Worm (Caenorhabditis elegans): Measurements from ENCODE around the gene grd-1.

Gene grd-1

DNA sequence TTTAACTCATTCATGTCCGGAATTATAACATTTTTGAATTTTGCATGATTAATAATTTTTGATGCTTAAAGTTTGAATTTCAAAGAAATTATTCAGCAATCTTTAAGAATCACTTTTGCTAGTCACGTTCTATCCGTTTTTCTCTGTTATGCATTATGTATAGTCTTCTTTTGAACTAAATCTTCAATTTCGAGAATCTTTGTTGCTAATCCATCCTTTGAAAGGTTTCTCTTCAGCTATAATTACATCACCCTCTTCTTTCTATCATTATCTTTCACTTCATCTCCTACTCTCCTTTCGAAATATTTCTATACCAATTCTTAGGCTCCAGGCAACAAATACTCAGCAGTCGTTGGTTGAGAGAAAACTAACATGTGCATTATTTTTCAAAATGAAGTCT lies 42.3 kb downstream of the grd-1 start:
- no peak for TF ChIP-seq elt-2 (tag; optimal IDR thresholded peaks at IDR 0.05)
- no peak for TF ChIP-seq egl-27 (tag; optimal IDR thresholded peaks at IDR 0.05)
- TF ChIP-seq unc-86 (tag; optimal IDR thresholded peaks at IDR 0.05) = no peak
- TF ChIP-seq dsc-1 (tag; optimal IDR thresholded peaks at IDR 0.05) = peak; percentile 56
- TF ChIP-seq lin-39 (tag; optimal IDR thresholded peaks at IDR 0.05) = no peak
- TF ChIP-seq pax-3 (tag; optimal IDR thresholded peaks at IDR 0.05) = peak; percentile 34
- TF ChIP-seq rnt-1 (tag; optimal IDR thresholded peaks at IDR 0.05) = no peak
- no peak for TF ChIP-seq unc-98 (GFP tag; IDR thresholded peaks at IDR 0.05)
- TF ChIP-seq fkh-8 (tag; optimal IDR thresholded peaks at IDR 0.05) = peak; percentile 54
- peak; percentile 52 for TF ChIP-seq nhr-11 (tag; optimal IDR thresholded peaks at IDR 0.05)
- TF ChIP-seq lin-15B (tag; optimal IDR thresholded peaks at IDR 0.05) = no peak
- TF ChIP-seq ceh-63 (GFP tag; optimal IDR thresholded peaks at IDR 0.05) = no peak
- no peak for TF ChIP-seq aha-1 (tag; optimal IDR thresholded peaks at IDR 0.05)
- TF ChIP-seq ama-1 (optimal IDR thresholded peaks at IDR 0.05) = no peak
- TF ChIP-seq ces-1 (GFP tag; optimal IDR thresholded peaks at IDR 0.05) = no peak
- no peak for TF ChIP-seq hlh-4 (tag; optimal IDR thresholded peaks at IDR 0.05)
- no peak for TF ChIP-seq unc-130 (tag; optimal IDR thresholded peaks at IDR 0.05)
- TF ChIP-seq nhr-28 (tag; optimal IDR thresholded peaks at IDR 0.05) = no peak
- TF ChIP-seq unc-62 (GFP tag; optimal IDR thresholded peaks at IDR 0.05) = no peak
- TF ChIP-seq ets-5 (GFP tag; IDR thresholded peaks at IDR 0.05) = no peak

DNA sequence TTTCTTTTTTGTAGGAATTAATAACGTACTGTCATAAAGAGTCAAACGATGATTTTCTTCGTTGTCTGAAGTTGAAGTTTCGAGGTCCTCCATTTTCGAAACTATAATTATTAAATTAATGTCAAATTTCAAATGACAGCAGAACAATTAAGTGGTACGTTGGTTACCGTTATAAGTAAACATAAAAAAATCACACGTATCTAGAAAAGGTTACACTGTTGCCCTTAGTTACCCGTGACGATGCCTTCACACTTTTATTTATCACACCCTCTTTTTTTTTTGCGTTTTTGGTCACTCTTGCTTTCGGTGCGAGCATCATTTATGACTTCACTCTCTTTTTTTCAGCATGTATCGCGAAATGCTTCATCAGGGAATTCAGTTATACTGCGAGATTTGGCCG lies 43.5 kb downstream of the grd-1 start, which contains the start of the genes C05C9.3 and C05C9.2:
C05C9.3 (minus strand) TSS at position 101 of the 400 bp plus-strand sequence.
C05C9.2 (plus strand) TSS at position 346 of the 400 bp plus-strand sequence.
- TF ChIP-seq zag-1 (tag; optimal IDR thresholded peaks at IDR 0.05) (no peak), unc-130 (tag; optimal IDR thresholded peaks at IDR 0.05) (no peak), nhr-76 (tag; optimal IDR thresholded peaks at IDR 0.05) (no peak), unc-30 (tag; optimal IDR thresholded peaks at IDR 0.05) (no peak), lsy-2 (tag; optimal IDR thresholded peaks at IDR 0.05) (no peak), dsc-1 (tag; optimal IDR thresholded peaks at IDR 0.05) (no peak), C04F5.9 (tag; optimal IDR thresholded peaks at IDR 0.05) (no peak), nhr-84 (tag; optimal IDR thresholded peaks at IDR 0.05) (no peak), ama-1 (optimal IDR thresholded peaks at IDR 0.05) (no peak), pax-3 (tag; optimal IDR thresholded peaks at IDR 0.05) (no peak), nhr-71 (tag; optimal IDR thresholded peaks at IDR 0.05) (no peak)

DNA sequence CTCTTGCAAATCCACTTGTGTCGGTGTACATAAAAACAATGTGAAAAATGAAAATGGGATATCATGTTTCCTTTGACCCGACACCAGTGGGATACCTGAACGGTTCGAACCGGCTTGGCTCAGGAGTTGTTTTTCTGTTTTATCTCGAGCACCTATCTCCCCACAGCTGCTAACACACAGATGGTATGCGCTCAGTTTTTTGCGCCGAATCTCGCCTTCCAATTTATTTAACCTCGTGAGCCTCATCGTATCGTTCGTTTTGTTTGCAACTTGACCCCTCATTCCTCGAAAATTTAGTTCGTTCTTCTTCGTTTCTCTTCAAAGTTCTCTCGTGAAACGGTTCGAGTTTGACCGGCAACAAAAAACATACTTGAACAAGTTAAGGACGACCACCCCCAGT lies 51.3 kb downstream of the grd-1 start, which contains the start of gene C05C9.1:
C05C9.1 (plus strand) TSS at position 301 of the 400 bp plus-strand sequence.
- no peak for TF ChIP-seq nhr-11 (tag; optimal IDR thresholded peaks at IDR 0.05)
- TF ChIP-seq mab-9 (GFP tag; IDR thresholded peaks at IDR 0.05) = no peak
- no peak for TF ChIP-seq lsy-2 (tag; optimal IDR thresholded peaks at IDR 0.05)
- TF ChIP-seq elt-2 (tag; optimal IDR thresholded peaks at IDR 0.05) = no peak
- TF ChIP-seq alr-1 (tag; optimal IDR thresholded peaks at IDR 0.05; ENCODE audit: borderline replicate concordance) = no peak
- TF ChIP-seq hlh-17 (GFP tag; optimal IDR thresholded peaks at IDR 0.05; ENCODE audit: borderline replicate concordance) = no peak
- TF ChIP-seq efl-1 (optimal IDR thresholded peaks at IDR 0.05) = no peak
- no peak for TF ChIP-seq efl-1 (GFP tag; optimal IDR thresholded peaks at IDR 0.05 in 1 of 2)
- TF ChIP-seq isw-1 (GFP tag; IDR thresholded peaks at IDR 0.05) = no peak

DNA sequence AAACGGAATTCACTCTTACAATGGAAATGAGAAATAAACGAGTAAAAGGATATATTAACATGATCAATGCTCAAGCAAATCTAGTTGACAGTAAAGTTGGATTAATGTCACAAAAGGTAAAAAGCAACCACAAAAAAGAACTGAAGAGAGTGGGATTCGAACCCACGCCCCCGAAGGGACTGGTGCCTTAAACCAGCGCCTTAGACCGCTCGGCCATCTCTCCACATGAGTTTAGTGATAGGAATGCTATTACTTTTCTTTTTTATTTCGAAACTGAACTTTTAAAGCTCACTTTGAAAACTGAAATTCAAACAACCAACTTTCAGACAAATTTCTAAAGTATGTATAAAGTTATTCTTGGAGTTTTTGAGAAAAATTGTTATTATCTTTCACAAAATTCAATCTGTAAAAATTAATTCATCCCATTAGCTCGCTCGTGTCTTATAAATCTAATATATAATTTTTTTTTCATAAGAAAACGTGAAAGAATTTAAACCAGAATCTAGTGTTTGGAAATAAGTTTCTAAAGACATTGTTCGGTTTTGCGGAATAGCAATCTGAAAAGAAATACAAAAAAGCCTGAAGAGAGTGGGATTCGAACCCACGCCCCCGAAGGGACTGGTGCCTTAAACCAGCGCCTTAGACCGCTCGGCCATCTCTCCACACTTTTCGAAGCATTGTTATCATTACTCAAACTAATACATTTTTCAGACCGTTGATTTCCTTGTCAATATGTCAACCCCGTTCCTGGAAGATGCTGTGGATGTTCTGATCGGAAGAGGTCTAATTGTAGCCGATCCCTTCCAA lies 53.7 kb downstream of the grd-1 start:
- no peak for TF ChIP-seq C16A3.4 (tag; optimal IDR thresholded peaks at IDR 0.05)
- no peak for TF ChIP-seq nhr-76 (tag; optimal IDR thresholded peaks at IDR 0.05)
- TF ChIP-seq Y116A8C.19 (tag; optimal IDR thresholded peaks at IDR 0.05; ENCODE audit: borderline replicate concordance) = no peak
- TF ChIP-seq ztf-11 (tag; optimal IDR thresholded peaks at IDR 0.05) = no peak
- no peak for TF ChIP-seq nhr-28 (tag; optimal IDR thresholded peaks at IDR 0.05)
- TF ChIP-seq unc-86 (tag; optimal IDR thresholded peaks at IDR 0.05) = no peak
- no peak for TF ChIP-seq blmp-1 (tag; optimal IDR thresholded peaks at IDR 0.05)

Data from whole organism, L1 larva.